Fruit fly (Drosophila melanogaster) whole organism, embryonic: ENCODE measurements around the gene CG13917.

ENCODE experiments used
- B-H2 ChIP-seq: fragments of 200-800 bp; sonication (Bioruptor generic); optimal IDR thresholded peaks from 2 replicates; lab custom pipeline; 2018; ENCODE audit warnings: missing biosample characterization, mild to moderate bottlenecking, missing genetic modification characterization
- CG1024 ChIP-seq: fragments of 200-800 bp; sonication (Bioruptor generic); IDR thresholded peaks from 2 replicates; pipeline ENCODE4 v1.3.6; 2022; ENCODE audit warnings: missing biosample characterization, missing genetic modification characterization
- CG10565 ChIP-seq: fragments of 200-800 bp; sonication (Bioruptor generic); optimal IDR thresholded peaks from 3 replicates; lab custom pipeline; 2016; ENCODE audit warnings: missing biosample characterization, mild to moderate bottlenecking, missing genetic modification characterization
- CG10979 ChIP-seq: fragments of 200-800 bp; sonication (Bioruptor generic); optimal IDR thresholded peaks from 2 replicates; lab custom pipeline; 2018; ENCODE audit warnings: missing biosample characterization, mild to moderate bottlenecking, missing genetic modification characterization, moderate library complexity
- CG12071 ChIP-seq: fragments of 200-800 bp; sonication (Bioruptor generic); optimal IDR thresholded peaks from 3 replicates; lab custom pipeline; 2018; ENCODE audit warnings: missing biosample characterization, mild to moderate bottlenecking, missing genetic modification characterization
- CG12219 ChIP-seq: fragments of 200-800 bp; sonication (Bioruptor generic); optimal IDR thresholded peaks from 3 replicates; lab custom pipeline; 2018; ENCODE audit warnings: missing biosample characterization, mild to moderate bottlenecking, missing genetic modification characterization
- CG13296 ChIP-seq: fragments of 200-800 bp; sonication (Bioruptor generic); optimal IDR thresholded peaks from 3 replicates; lab custom pipeline; 2018; ENCODE audit warnings: missing biosample characterization, mild to moderate bottlenecking, missing genetic modification characterization
- CG15269 ChIP-seq: fragments of 200-800 bp; sonication (Bioruptor generic); optimal IDR thresholded peaks from 2 replicates; lab custom pipeline; 2018; ENCODE audit warnings: missing biosample characterization, mild to moderate bottlenecking, missing genetic modification characterization, moderate library complexity
- CG18011 ChIP-seq: fragments of 200-800 bp; sonication (Bioruptor generic); optimal IDR thresholded peaks from 2 replicates; lab custom pipeline; 2017; ENCODE audit warnings: missing biosample characterization, missing genetic modification characterization, mild to moderate bottlenecking, moderate library complexity, missing genotype
- CG18476 ChIP-seq: fragments of 200-800 bp; sonication (Bioruptor generic); optimal IDR thresholded peaks from 2 replicates; lab custom pipeline; 2016; ENCODE audit warnings: missing biosample characterization, mild to moderate bottlenecking, missing genetic modification characterization
- CG32532 ChIP-seq: fragments of 200-800 bp; sonication (Bioruptor generic); IDR thresholded peaks from 2 replicates; pipeline ENCODE4 v1.3.6; 2022; ENCODE audit warnings: missing biosample characterization, missing genetic modification characterization
- CG4730 ChIP-seq: fragments of 200-800 bp; sonication (Bioruptor generic); IDR thresholded peaks from 2 replicates; pipeline ENCODE4 v1.3.6; 2022; ENCODE audit warnings: missing biosample characterization, missing genetic modification characterization
- CG4854 ChIP-seq: fragments of 200-800 bp; sonication (Bioruptor generic); optimal IDR thresholded peaks from 2 replicates; lab custom pipeline; 2016; ENCODE audit warnings: missing biosample characterization, missing genetic modification characterization, inconsistent platforms
- CG6254 ChIP-seq: fragments of 200-800 bp; sonication (Bioruptor generic); optimal IDR thresholded peaks from 3 replicates; lab custom pipeline; 2017; ENCODE audit warnings: mild to moderate bottlenecking, missing biosample characterization, missing genetic modification reagents, missing genetic modification characterization
- CG6689 ChIP-seq: fragments of 200-800 bp; sonication (Bioruptor generic); IDR thresholded peaks from 2 replicates; pipeline ENCODE4 v1.3.6; 2022; ENCODE audit warnings: missing biosample characterization, missing genetic modification characterization
- Dll ChIP-seq: fragments of 200-800 bp; sonication (Bioruptor generic); IDR thresholded peaks from 4 replicates; pipeline ENCODE4 v1.3.6; 2022; ENCODE audit warnings: missing biosample characterization, missing genetic modification characterization; ENCODE audit not compliant: partially characterized antibody
- ERR ChIP-seq: fragments of 200-800 bp; sonication (Bioruptor generic); optimal IDR thresholded peaks from 2 replicates; lab custom pipeline; 2016; ENCODE audit warnings: missing biosample characterization, missing genetic modification characterization
- HLH3B ChIP-seq: fragments of 200-800 bp; sonication (Bioruptor generic); IDR thresholded peaks from 2 replicates; pipeline ENCODE4 v1.3.6; 2022; ENCODE audit warnings: missing biosample characterization, missing genetic modification characterization
- Hmr ChIP-seq: fragments of 200-800 bp; sonication (Bioruptor generic); optimal IDR thresholded peaks from 3 replicates; lab custom pipeline; 2017; ENCODE audit warnings: mild to moderate bottlenecking, missing biosample characterization, missing genetic modification reagents, missing genetic modification characterization
- Lhr ChIP-seq: fragments of 200-800 bp; sonication (Bioruptor generic); optimal IDR thresholded peaks from 3 replicates; lab custom pipeline; 2017; ENCODE audit warnings: mild to moderate bottlenecking, missing biosample characterization, missing genetic modification reagents, missing genetic modification characterization
- Mrtf ChIP-seq: fragments of 200-800 bp; sonication (Bioruptor generic); IDR thresholded peaks from 3 replicates; pipeline ENCODE4 v1.3.6; 2022; ENCODE audit warnings: missing biosample characterization, missing genetic modification characterization
- Nf-YC ChIP-seq: fragments of 200-800 bp; optimal IDR thresholded peaks from 3 replicates; lab custom pipeline; 2019; ENCODE audit warnings: missing biosample characterization, mild to moderate bottlenecking, missing genetic modification characterization, moderate library complexity
- NfI ChIP-seq: fragments of 200-800 bp; sonication (Bioruptor generic); optimal IDR thresholded peaks from 3 replicates; lab custom pipeline; 2018; ENCODE audit warnings: missing biosample characterization, mild to moderate bottlenecking, missing genetic modification characterization, moderate library complexity
- Oaz ChIP-seq: fragments of 200-800 bp; sonication (Bioruptor generic); IDR thresholded peaks from 2 replicates; pipeline ENCODE4 v1.3.6; 2022; ENCODE audit warnings: missing biosample characterization, missing genetic modification characterization
- PHDP ChIP-seq: fragments of 200-800 bp; sonication (Bioruptor generic); optimal IDR thresholded peaks from 3 replicates; lab custom pipeline; 2018; ENCODE audit warnings: missing biosample characterization, mild to moderate bottlenecking, missing genetic modification characterization, moderate library complexity
- Sry-β ChIP-seq: fragments of 200-800 bp; sonication (Bioruptor generic); optimal IDR thresholded peaks from 2 replicates; lab custom pipeline; 2018; ENCODE audit warnings: missing biosample characterization, mild to moderate bottlenecking, missing genetic modification characterization, moderate library complexity
- Sry-δ ChIP-seq: fragments of 200-800 bp; sonication (Bioruptor generic); optimal IDR thresholded peaks from 2 replicates; lab custom pipeline; 2016; ENCODE audit warnings: missing biosample characterization, missing genetic modification characterization
- amos ChIP-seq: fragments of 200-800 bp; sonication (Bioruptor generic); IDR thresholded peaks from 2 replicates; pipeline ENCODE4 v1.3.6; 2022; ENCODE audit warnings: missing biosample characterization, missing genetic modification characterization; ENCODE audit not compliant: partially characterized antibody
- aop ChIP-seq: fragments of 200-800 bp; sonication (Bioruptor generic); IDR thresholded peaks from 2 replicates; pipeline ENCODE4 v1.3.6; 2022; ENCODE audit warnings: missing biosample characterization, missing genetic modification characterization
- bowl ChIP-seq: fragments of 200-800 bp; sonication (Bioruptor generic); IDR thresholded peaks from 2 replicates; pipeline ENCODE4 v1.3.6; 2022; ENCODE audit warnings: missing biosample characterization, missing genetic modification characterization
- cad ChIP-seq: fragments of >200 bp; optimal IDR thresholded peaks from 2 replicates; lab custom pipeline; 2017; ENCODE audit warnings: missing biosample characterization, missing genetic modification characterization
- crol ChIP-seq: fragments of 200-800 bp; sonication (Bioruptor generic); IDR thresholded peaks from 2 replicates; pipeline ENCODE4 v1.3.6; 2022; ENCODE audit warnings: missing biosample characterization, missing genetic modification characterization
- cwo ChIP-seq: fragments of 200-800 bp; sonication (Bioruptor generic); optimal IDR thresholded peaks from 3 replicates; lab custom pipeline; 2017; ENCODE audit warnings: missing biosample characterization, missing genetic modification characterization, mild to moderate bottlenecking, moderate library complexity, missing genetic modification reagents
- dan ChIP-seq: fragments of 200-800 bp; sonication (Bioruptor generic); IDR thresholded peaks from 2 replicates; pipeline ENCODE4 v1.3.6; 2022; ENCODE audit warnings: missing biosample characterization, missing genetic modification characterization
- dati ChIP-seq: fragments of 200-800 bp; sonication (Bioruptor generic); IDR thresholded peaks from 2 replicates; pipeline ENCODE4 v1.3.6; 2022; ENCODE audit warnings: missing biosample characterization, missing genetic modification characterization
- fd64A ChIP-seq: fragments of 200-800 bp; sonication (Bioruptor generic); optimal IDR thresholded peaks from 3 replicates; lab custom pipeline; 2018; ENCODE audit warnings: missing biosample characterization, mild to moderate bottlenecking, missing genetic modification characterization
- grn ChIP-seq: fragments of 200-800 bp; sonication (Bioruptor generic); optimal IDR thresholded peaks from 3 replicates; lab custom pipeline; 2017; ENCODE audit warnings: missing biosample characterization, missing genetic modification characterization
- hbn ChIP-seq: fragments of 200-800 bp; sonication (Bioruptor generic); IDR thresholded peaks from 2 replicates; pipeline ENCODE4 v1.3.6; 2022; ENCODE audit warnings: missing biosample characterization, missing genetic modification characterization; ENCODE audit not compliant: partially characterized antibody
- inv ChIP-seq: fragments of 200-800 bp; sonication (Bioruptor generic); IDR thresholded peaks from 2 replicates; pipeline ENCODE4 v1.3.6; 2022; ENCODE audit warnings: missing biosample characterization, missing genetic modification characterization; ENCODE audit not compliant: partially characterized antibody
- mam ChIP-seq: fragments of 200-800 bp; sonication (Bioruptor generic); optimal IDR thresholded peaks from 3 replicates; lab custom pipeline; 2016; ENCODE audit warnings: missing biosample characterization, missing genetic modification characterization
- mirr ChIP-seq: fragments of 200-800 bp; sonication (Bioruptor generic); optimal IDR thresholded peaks from 3 replicates; lab custom pipeline; 2018; ENCODE audit warnings: missing biosample characterization, mild to moderate bottlenecking, missing genetic modification characterization
- mld ChIP-seq: fragments of 200-800 bp; sonication (Bioruptor generic); IDR thresholded peaks from 3 replicates; pipeline ENCODE4 v1.3.6; 2022; ENCODE audit warnings: missing biosample characterization, missing genetic modification characterization; ENCODE audit not compliant: partially characterized antibody
- pfk ChIP-seq: fragments of 200-800 bp; sonication (Bioruptor generic); optimal IDR thresholded peaks from 2 replicates; lab custom pipeline; 2018; ENCODE audit warnings: missing biosample characterization, mild to moderate bottlenecking, missing genetic modification characterization, moderate library complexity
- pho ChIP-seq: fragments of 200-800 bp; sonication (Bioruptor generic); optimal IDR thresholded peaks from 2 replicates; lab custom pipeline; 2016; ENCODE audit warnings: missing biosample characterization, missing genetic modification characterization
- pros ChIP-seq: fragments of 200-800 bp; sonication (Bioruptor generic); optimal IDR thresholded peaks from 3 replicates; lab custom pipeline; 2019; ENCODE audit warnings: missing biosample characterization, mild to moderate bottlenecking, missing genetic modification characterization, moderate library complexity
- rib ChIP-seq: fragments of 200-800 bp; sonication (Bioruptor generic); IDR thresholded peaks from 2 replicates; pipeline ENCODE4 v1.3.6; 2022; ENCODE audit warnings: missing biosample characterization, missing genetic modification characterization
- row ChIP-seq: fragments of 200-800 bp; sonication (Bioruptor generic); IDR thresholded peaks from 3 replicates; pipeline ENCODE4 v1.3.6; 2022; ENCODE audit warnings: missing biosample characterization, missing genetic modification characterization
- tap ChIP-seq: fragments of 200-800 bp; optimal IDR thresholded peaks from 3 replicates; lab custom pipeline; 2019; ENCODE audit warnings: missing biosample characterization, mild to moderate bottlenecking, missing genetic modification characterization, moderate library complexity
- tup ChIP-seq: fragments of 200-800 bp; sonication (Bioruptor generic); optimal IDR thresholded peaks from 2 replicates; lab custom pipeline; 2016; ENCODE audit warnings: missing biosample characterization, mild to moderate bottlenecking, missing genetic modification characterization, moderate library complexity
- zen ChIP-seq: fragments of 200-800 bp; sonication (Bioruptor generic); optimal IDR thresholded peaks from 3 replicates; lab custom pipeline; 2018; ENCODE audit warnings: missing biosample characterization, mild to moderate bottlenecking, missing genetic modification characterization, moderate library complexity

CG13917 gene

dm6 chr3L:1647276-1647919, 70.9 kb downstream of the CG13917 start, which contains the start of the genes CG17249 and Bro (continued):
- TF ChIP-seq fd64A (GFP tag; lab: Kevin White, UChicago) (no peak), CG12071 (GFP tag; lab: Kevin White, UChicago) (no peak), B-H2 (GFP tag; lab: Kevin White, UChicago) (peak; percentile 80), CG1024 (no peak; the same call in 1 of the 2 replicates), CG6254 (GFP tag; lab: Kevin White, UChicago) (no peak), bowl (GFP tag; lab: Robert Waterston, UW) (no peak), crol (no peak), Dll (GFP tag; lab: Robert Waterston, UW) (0 out of 4 replicates have a peak, but pooled peaks have one; percentile 19), HLH3B (GFP tag; lab: Robert Waterston, UW) (no peak), mirr (GFP tag; lab: Kevin White, UChicago) (no peak), Sry-β (GFP tag; lab: Kevin White, UChicago) (no peak), Sry-δ (GFP tag; lab: Kevin White, UChicago) (peak; percentile 37), row (GFP tag; lab: Robert Waterston, UW) (peak; percentile 53; the same call in 2 of the 3 replicates), pros (GFP tag; lab: Kevin White, UChicago) (no peak), CG18476 (GFP tag; lab: Kevin White, UChicago) (no peak), Nf-YC (tag; lab: Kevin White, UChicago) (no peak), cwo (GFP tag; lab: Kevin White, UChicago) (no peak), aop (no peak), tup (GFP tag; lab: Kevin White, UChicago) (peak; percentile 14), CG32532 (no peak), CG4854 (peak; percentile 94), Lhr (GFP tag; lab: Kevin White, UChicago) (no peak), Mrtf (GFP tag; lab: Robert Waterston, UW) (no peak), pho (GFP tag; lab: Kevin White, UChicago) (peak; percentile 50), grn (GFP tag; lab: Kevin White, UChicago) (no peak), zen (no peak), CG10979 (tag; lab: Kevin White, UChicago) (no peak), hbn (GFP tag; lab: Robert Waterston, UW) (no peak), mld (GFP tag; lab: Robert Waterston, UW) (no peak), CG13296 (GFP tag; lab: Kevin White, UChicago) (no peak), pfk (GFP tag; lab: Kevin White, UChicago) (no peak), NfI (GFP tag; lab: Kevin White, UChicago) (peak; percentile 43), PHDP (tag; lab: Kevin White, UChicago) (no peak), mam (peak; percentile 21), dan (no peak), CG4730 (GFP tag; lab: Robert Waterston, UW) (no peak), ERR (GFP tag; lab: Kevin White, UChicago) (peak; percentile 59), inv (peak; percentile 29; the same call in 1 of the 2 replicates), CG6689 (GFP tag; lab: Robert Waterston, UW) (no peak), amos (GFP tag; lab: Robert Waterston, UW) (peak; percentile 41; the same call in 1 of the 2 replicates), Hmr (GFP tag; lab: Kevin White, UChicago) (peak; percentile 42), CG15269 (tag; lab: Kevin White, UChicago) (no peak), Oaz (GFP tag; lab: Robert Waterston, UW) (no peak), cad (GFP tag; lab: Kevin White, UChicago) (no peak), CG18011 (GFP tag; lab: Kevin White, UChicago) (no peak), tap (no peak), CG10565 (GFP tag; lab: Kevin White, UChicago) (no peak), rib (no peak), dati (GFP tag; lab: Robert Waterston, UW) (no peak), CG12219 (GFP tag; lab: Kevin White, UChicago) (no peak)
